Worm (Caenorhabditis elegans): ENCODE results near the gene rpac-19.

The rpac-19 gene

DNA sequence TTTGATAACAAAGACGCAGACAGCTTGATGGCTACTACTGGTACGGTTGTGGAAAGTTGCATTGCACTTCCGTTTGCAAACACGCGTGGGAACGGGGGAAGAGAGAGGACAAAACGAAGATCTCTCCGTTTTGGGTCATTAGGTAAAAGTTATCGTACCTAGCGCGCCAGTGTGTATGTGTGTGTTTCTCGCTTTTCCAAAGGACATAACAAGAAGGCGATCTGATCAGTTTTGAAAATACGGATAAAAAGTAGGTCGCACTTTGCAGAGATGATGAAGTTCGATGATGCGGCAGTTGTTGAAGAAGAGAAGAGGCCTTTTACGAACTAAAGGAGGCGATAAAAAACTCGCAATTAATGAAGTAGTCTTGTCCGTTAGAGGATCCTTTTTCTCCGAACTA lies 15.4 kb upstream of the rpac-19 start:
- peak; percentile 4 for TF ChIP-seq nhr-28 (tag; optimal IDR thresholded peaks at IDR 0.05)
- TF ChIP-seq aly-2 (tag; optimal IDR thresholded peaks at IDR 0.05), result no peak

DNA sequence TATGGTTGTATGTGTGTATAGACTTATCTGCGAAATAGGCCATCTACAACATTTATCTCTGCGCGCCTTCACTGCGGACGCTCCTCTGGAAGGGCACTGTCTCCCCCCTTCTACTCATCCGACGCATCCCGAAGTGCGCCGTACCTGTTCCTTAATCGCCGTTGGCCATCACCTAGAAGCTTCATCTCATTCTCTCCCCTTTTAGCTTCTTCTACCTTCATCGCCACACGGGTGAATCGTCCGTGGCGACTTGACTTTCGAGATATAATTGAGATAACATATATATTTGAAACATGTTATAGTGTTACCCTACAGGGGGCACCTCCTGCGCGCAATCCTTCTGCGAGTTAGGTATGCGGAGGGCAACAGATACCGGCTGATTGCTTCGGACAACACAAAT lies 12.4 kb upstream of the rpac-19 start:
- TF ChIP-seq nhr-48 (tag; optimal IDR thresholded peaks at IDR 0.05) (peak; percentile 29), daf-19 (GFP tag; conservative IDR thresholded peaks at IDR 0.05) (no peak)

DNA sequence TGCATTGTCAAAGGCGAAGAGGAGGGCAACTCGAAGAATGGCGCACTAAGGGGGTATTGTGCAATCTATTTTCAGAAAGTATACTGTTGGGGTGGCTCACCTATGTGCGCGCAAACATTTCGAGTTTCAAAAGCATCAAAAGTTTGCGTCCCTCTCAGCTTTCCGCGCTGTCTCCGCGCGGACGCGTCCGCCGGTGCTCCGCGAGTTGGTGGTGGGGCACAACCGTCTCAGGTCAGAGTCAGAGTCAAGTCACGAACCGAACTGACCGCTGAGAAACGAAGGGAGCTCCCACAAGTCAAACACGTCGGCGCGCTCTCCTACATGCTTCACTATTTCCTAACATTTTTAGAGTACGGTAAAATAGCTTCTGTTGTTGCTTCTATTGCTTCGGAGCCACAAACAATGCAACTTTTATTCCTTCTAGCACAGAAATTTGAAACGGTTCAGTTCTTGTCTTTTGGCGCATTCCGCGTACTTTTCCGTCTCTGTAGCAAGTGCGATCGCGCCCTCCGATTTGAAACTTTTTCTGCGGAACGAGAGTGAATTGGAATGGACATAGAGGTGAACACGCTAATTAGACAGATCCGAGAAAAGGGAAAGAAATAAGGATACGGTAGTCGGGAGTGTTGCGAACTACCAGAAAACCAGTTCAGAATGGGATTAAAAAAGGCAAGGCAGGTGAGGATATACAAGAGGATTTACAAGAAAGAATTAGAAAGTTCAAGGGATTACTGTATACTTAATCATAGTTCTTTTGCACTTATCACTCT lies 9.8 kb upstream of the rpac-19 start:
- TF ChIP-seq set-16 (GFP tag; IDR thresholded peaks at IDR 0.05) (peak; percentile 85), aha-1 (tag) (peak; percentile 13), daf-16 (GFP tag; optimal IDR thresholded peaks at IDR 0.05) (no peak), daf-16 (tag; optimal IDR thresholded peaks at IDR 0.05) (no peak)

DNA sequence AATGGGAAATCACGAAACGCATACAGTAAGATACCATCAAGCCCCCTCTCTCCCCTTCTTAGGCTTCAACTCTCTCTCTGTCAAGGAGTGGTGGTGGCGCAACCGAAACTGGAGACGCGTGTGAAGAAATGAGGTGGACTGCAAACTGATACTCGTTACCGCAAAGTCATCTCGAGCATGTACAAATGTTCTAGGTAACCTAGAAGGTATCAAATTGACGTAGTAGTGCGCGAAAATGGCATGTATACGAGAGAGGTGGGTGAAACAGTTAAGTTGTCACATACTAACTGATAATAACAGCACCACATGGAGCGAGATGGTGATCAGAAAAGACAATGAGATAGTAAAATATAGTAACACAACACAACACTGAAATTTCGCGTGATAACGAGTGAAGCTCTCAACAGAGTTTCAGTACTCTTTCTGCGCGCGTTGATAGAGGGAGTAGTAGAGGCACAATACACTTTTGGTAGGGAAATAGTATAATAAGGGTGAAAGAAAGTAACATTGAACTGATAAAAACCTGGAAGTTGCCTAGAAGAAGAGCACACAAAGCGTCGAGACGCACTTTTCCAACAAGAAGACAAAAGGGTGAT lies 8.6 kb upstream of the rpac-19 start:
- TF ChIP-seq dve-1 (tag; optimal IDR thresholded peaks at IDR 0.05; ENCODE audit: insufficient read depth) (peak; percentile 65), aha-1 (tag) (peak; percentile 72), nhr-28 (tag; optimal IDR thresholded peaks at IDR 0.05) (peak; percentile 92), lir-3 (tag; optimal IDR thresholded peaks at IDR 0.05) (no peak), ces-1 (GFP tag; optimal IDR thresholded peaks at IDR 0.05) (no peak), pqm-1 (tag; optimal IDR thresholded peaks at IDR 0.05) (peak; percentile 99), spr-3 (GFP tag; optimal IDR thresholded peaks at IDR 0.05) (no peak), nhr-102 (tag; optimal IDR thresholded peaks at IDR 0.05) (peak; percentile 6), nhr-77 (tag; optimal IDR thresholded peaks at IDR 0.05) (peak; percentile 42), Y75B8A.6 (GFP tag; IDR thresholded peaks at IDR 0.05) (no peak), madf-5 (GFP tag; IDR thresholded peaks at IDR 0.05) (no peak), set-16 (GFP tag; IDR thresholded peaks at IDR 0.05) (no peak), spr-1 (tag; optimal IDR thresholded peaks at IDR 0.05) (no peak), mxl-3 (GFP tag; optimal IDR thresholded peaks at IDR 0.05) (peak; percentile 72), madf-9 (GFP tag; conservative IDR thresholded peaks at IDR 0.05) (no peak), dmd-6 (GFP tag; IDR thresholded peaks at IDR 0.05) (peak; percentile 72), daf-16 (GFP tag; optimal IDR thresholded peaks at IDR 0.05) (no peak), daf-16 (tag; optimal IDR thresholded peaks at IDR 0.05) (peak; percentile 49), mes-2 (tag; optimal IDR thresholded peaks at IDR 0.05; ENCODE audit: poor library complexity, severe bottlenecking) (peak; percentile 10), ZK337.2 (GFP tag; IDR thresholded peaks at IDR 0.05) (no peak), lsy-2 (tag; optimal IDR thresholded peaks at IDR 0.05) (no peak), unc-62 (GFP tag; optimal IDR thresholded peaks at IDR 0.05 in 1 of 2) (peak in 1 of 2 experiments; percentile 82), unc-62 (tag; optimal IDR thresholded peaks at IDR 0.05) (no peak), egl-27 (tag; optimal IDR thresholded peaks at IDR 0.05) (no peak), duxl-1 (tag; optimal IDR thresholded peaks at IDR 0.05; ENCODE audit: poor library complexity) (no peak), nhr-48 (tag; optimal IDR thresholded peaks at IDR 0.05) (peak; percentile 50), ceh-32 (tag; optimal IDR thresholded peaks at IDR 0.05; ENCODE audit: poor library complexity) (no peak)

DNA sequence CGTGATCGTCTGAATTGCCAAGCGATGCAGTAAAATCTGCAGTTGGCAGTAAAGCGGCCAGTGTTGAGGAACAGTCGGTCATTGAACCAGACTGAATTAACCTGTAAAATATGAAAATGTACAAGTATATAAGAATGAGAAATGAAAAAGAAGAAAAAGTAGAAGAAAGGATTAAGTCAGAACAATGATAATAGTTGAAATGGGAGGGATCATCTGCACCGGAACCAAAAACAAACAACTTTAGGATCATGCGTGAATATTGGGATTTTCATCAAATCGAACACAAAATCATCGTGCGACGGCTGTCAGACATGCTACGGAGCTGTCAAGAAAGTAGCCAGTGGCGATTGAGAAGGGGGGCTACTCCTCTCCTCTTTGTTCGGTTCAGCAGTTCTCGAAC lies 7.3 kb upstream of the rpac-19 start, which contains the start of gene gei-13:
Gene gei-13 (minus strand): TSS at position 101 of the 400 bp plus-strand sequence.
- no peak for TF ChIP-seq sdz-12 (GFP tag; optimal IDR thresholded peaks at IDR 0.05)
- TF ChIP-seq ZK337.2 (GFP tag; IDR thresholded peaks at IDR 0.05), result no peak
- TF ChIP-seq gei-8 (GFP tag; optimal IDR thresholded peaks at IDR 0.05), result no peak

Measured in whole organism, L4 larva.